Worm (Caenorhabditis elegans): Measurements from ENCODE around the gene glb-19.
"Not testable (repeated sequence)": the region's sequence is repeated elsewhere in the genome, so short reads cannot be mapped to it uniquely, and the experiment has no call there.

The glb-19 gene

DNA sequence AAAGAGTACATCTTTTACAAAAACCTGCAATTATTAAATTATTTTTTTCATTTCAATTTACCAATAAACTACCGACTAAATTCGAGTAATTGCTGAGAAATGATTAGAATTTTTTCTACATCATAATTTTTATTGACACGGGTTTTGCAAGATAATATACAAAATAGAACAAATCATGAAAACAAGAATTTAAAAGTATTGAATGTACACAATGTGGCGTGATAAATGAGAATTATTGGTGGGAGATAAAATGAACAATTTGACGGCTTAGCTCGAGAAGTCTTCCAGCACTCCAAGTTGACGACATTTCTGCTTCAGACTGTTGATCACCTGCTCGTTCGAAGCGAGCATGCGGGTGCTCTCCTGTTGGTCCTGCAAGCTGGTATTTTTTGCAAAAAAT, 41.3 kb upstream of the glb-19 start, which contains the start of gene R102.4:
Gene R102.4, minus strand, starts transcription at position 101 of the 400 bp plus-strand sequence.
- TF ChIP-seq ceh-83 (GFP tag; optimal IDR thresholded peaks at IDR 0.05) (no peak), zip-8 (tag; optimal IDR thresholded peaks at IDR 0.05) (no peak), nhr-76 (tag; optimal IDR thresholded peaks at IDR 0.05) (no peak), flh-1 (GFP tag; optimal IDR thresholded peaks at IDR 0.05) (no peak), nhr-28 (tag; optimal IDR thresholded peaks at IDR 0.05) (no peak), elt-1 (tag; optimal IDR thresholded peaks at IDR 0.05; ENCODE audit: borderline replicate concordance, insufficient read depth) (no peak), ces-1 (GFP tag; optimal IDR thresholded peaks at IDR 0.05) (no peak), ceh-43 (GFP tag; optimal IDR thresholded peaks at IDR 0.05) (no peak), mls-2 (tag; optimal IDR thresholded peaks at IDR 0.05) (no peak), blmp-1 (tag; optimal IDR thresholded peaks at IDR 0.05) (no peak), sptf-1 (tag; optimal IDR thresholded peaks at IDR 0.05) (no peak), sem-2 (GFP tag; optimal IDR thresholded peaks at IDR 0.05) (no peak), mab-5 (tag; optimal IDR thresholded peaks at IDR 0.05) (no peak), ztf-11 (tag; optimal IDR thresholded peaks at IDR 0.05) (no peak), nhr-2 (tag; optimal IDR thresholded peaks at IDR 0.05) (no peak), lin-13 (tag; optimal IDR thresholded peaks at IDR 0.05) (no peak)

ce11 chrIV:10690139-10690538, 36.2 kb upstream of the glb-19 start, which contains the start of gene R102.8:
TSS of gene R102.8 (minus strand) at chrIV:10690239.
- TF ChIP-seq blmp-1 (tag; optimal IDR thresholded peaks at IDR 0.05) (no peak), elt-1 (tag; optimal IDR thresholded peaks at IDR 0.05; ENCODE audit: borderline replicate concordance, insufficient read depth) (no peak), lsy-2 (tag; optimal IDR thresholded peaks at IDR 0.05) (no peak), hlh-1 (tag; optimal IDR thresholded peaks at IDR 0.05) (no peak)

DNA sequence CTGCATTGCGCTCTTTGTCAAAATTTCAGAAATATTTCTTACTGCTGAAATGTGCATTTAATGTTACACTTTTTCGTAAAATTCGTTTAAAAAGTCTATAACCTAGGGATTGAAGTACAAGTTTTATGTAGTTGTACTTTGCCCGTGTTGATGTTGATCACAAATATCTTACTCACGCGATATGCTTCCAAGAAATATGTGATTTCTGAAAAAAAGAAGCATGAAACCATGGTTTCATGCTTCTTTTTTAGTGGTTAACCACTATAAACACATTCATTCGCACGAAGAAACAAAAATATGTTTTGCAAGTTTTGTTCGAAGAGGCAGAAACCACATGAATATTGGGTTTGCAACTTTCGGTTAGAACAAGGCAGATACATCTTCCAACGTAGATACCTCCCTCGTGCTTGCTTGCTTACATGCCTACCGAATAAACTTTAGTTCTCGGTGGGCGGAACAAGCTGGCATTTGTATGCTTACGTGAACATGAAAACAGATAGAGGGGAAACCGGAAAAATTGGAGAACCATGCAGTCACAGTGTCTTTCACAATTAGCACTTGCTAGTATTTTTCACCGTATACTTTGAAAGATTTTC, 35.1 kb upstream of the glb-19 start, which contains the start of gene R102.3:
Gene R102.3, plus strand, starts transcription at position 546 of the 596 bp plus-strand sequence.
- TF ChIP-seq mab-5 (tag; optimal IDR thresholded peaks at IDR 0.05) (no peak), blmp-1 (tag; optimal IDR thresholded peaks at IDR 0.05) (no peak), unc-62 (GFP tag; optimal IDR thresholded peaks at IDR 0.05) (no peak)

- not testable (repeated sequence) for TF ChIP-seq lin-13, lsy-2, snpc-4 (tag; optimal IDR thresholded peaks at IDR 0.05)
Measured at ce11 chrIV:10687307-10687706, 33.4 kb upstream of the glb-19 start, which contains the start of gene R102.2. TSS of gene R102.2 (plus strand) at chrIV:10687607.

ce11 chrIV:10685758-10686157, 31.8 kb upstream of the glb-19 start, which contains the start of the genes K08C7.6 and R102.1:
TSS of gene K08C7.6 (minus strand) at chrIV:10685858.
TSS of gene R102.1 (plus strand) at chrIV:10686048.
- peak; percentile 16 for TF ChIP-seq unc-120 (tag; optimal IDR thresholded peaks at IDR 0.05; ENCODE audit: poor library complexity, severe bottlenecking)
- TF ChIP-seq mep-1 (tag; optimal IDR thresholded peaks at IDR 0.05), result no peak

ce11 chrIV:10682155-10682749, 28.3 kb upstream of the glb-19 start, which contains the start of gene fmo-2:
TSS of gene fmo-2 (plus strand) at chrIV:10682524.
- no peak for TF ChIP-seq hlh-1 (tag; optimal IDR thresholded peaks at IDR 0.05)
- TF ChIP-seq unc-62 (GFP tag; optimal IDR thresholded peaks at IDR 0.05), result no peak
- no peak for TF ChIP-seq zip-8 (tag; optimal IDR thresholded peaks at IDR 0.05)
- TF ChIP-seq drap-1 (GFP tag; optimal IDR thresholded peaks at IDR 0.05), result no peak
- no peak for TF ChIP-seq ceh-43 (GFP tag; optimal IDR thresholded peaks at IDR 0.05)

DNA sequence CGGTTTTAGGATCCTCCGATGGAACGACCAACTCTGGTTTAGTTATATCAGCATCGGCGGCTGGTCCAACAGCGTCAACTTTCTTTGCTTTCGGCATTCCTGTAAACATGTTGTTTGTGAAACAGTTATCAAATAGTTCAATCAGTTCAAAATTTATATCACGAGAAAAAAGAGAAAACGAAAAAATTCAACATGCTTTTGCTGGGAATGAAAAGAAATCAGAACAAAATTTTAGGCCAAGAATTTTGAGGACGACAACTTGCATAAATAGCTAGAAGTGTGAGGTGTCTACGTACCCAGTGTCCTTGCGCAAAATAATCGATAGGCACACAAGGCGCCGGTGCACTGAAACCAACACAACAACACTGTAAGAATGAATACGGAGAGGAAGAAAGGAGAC, 26.4 kb upstream of the glb-19 start, which contains the start of gene K08C7.4:
Gene K08C7.4, minus strand, starts transcription at position 101 of the 400 bp plus-strand sequence.
- TF ChIP-seq sptf-1 (tag; optimal IDR thresholded peaks at IDR 0.05) (no peak), pha-4 (tag; optimal IDR thresholded peaks at IDR 0.05) (no peak), ham-2 (GFP tag; optimal IDR thresholded peaks at IDR 0.05) (no peak), sem-2 (GFP tag; optimal IDR thresholded peaks at IDR 0.05) (no peak), nhr-28 (tag; optimal IDR thresholded peaks at IDR 0.05) (no peak), lin-13 (tag; optimal IDR thresholded peaks at IDR 0.05) (no peak), nhr-2 (tag; optimal IDR thresholded peaks at IDR 0.05) (no peak), cnd-1 (tag; optimal IDR thresholded peaks at IDR 0.05) (no peak), ceh-43 (GFP tag; optimal IDR thresholded peaks at IDR 0.05) (no peak), tbx-8 (GFP tag; optimal IDR thresholded peaks at IDR 0.05) (no peak), nhr-12 (tag; optimal IDR thresholded peaks at IDR 0.05) (no peak)
